Worm (Caenorhabditis elegans): ENCODE measurements around the gene Y94H6A.7.
"Not testable (repeated sequence)": the region's sequence is repeated elsewhere in the genome, so short reads cannot be mapped to it uniquely, and the experiment has no call there.

ce11 chrIV:2754832-2755231 is 38.5 kb upstream of the Y94H6A.7 start:
- TF ChIP-seq F57C9.4 (tag; optimal IDR thresholded peaks at IDR 0.05); athp-1 (tag; optimal IDR thresholded peaks at IDR 0.05); K11D2.4 (GFP tag; IDR thresholded peaks at IDR 0.05): not testable (repeated sequence)
